Worm (Caenorhabditis elegans): ENCODE measurements around the gene taf-13.

taf-13 gene

DNA sequence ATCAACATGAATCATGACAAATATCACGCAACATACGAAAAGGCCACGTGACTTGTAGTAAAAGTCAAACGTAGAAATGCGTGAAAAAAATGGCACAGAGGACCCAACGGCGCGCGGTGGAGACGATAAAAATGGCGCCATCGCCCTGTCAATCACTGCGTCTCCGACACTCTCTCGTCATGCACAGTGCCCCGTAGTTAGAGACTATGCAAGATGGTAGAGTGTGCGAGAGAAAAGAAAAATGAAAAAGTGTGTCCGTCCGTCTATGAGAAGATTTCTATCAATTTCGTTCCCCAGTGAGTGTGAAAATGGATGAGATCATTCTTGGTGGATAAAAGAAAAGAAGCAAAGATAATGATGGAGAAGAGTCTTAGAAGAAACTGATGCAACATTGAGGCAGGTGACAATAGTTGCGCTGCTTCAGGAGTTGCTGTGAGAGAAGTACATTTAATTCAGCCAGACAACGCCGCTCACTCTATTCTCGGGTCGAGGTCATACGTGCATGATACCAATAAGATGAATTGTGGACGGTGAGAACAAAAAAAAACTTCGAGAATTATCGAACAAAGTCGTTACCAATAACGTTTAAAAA, 49.8 kb downstream of the taf-13 start (continued):
- TF ChIP-seq hlh-17 (GFP tag; optimal IDR thresholded peaks at IDR 0.05; ENCODE audit: borderline replicate concordance) (no peak), elt-2 (tag; optimal IDR thresholded peaks at IDR 0.05) (peak; percentile 61), lin-14 (GFP tag; optimal IDR thresholded peaks at IDR 0.05) (peak; percentile 89), lsy-2 (tag; optimal IDR thresholded peaks at IDR 0.05) (peak; percentile 44 to 68), dpl-1 (GFP tag; optimal IDR thresholded peaks at IDR 0.05) (peak; percentile 16 to 47 (median 18)), lin-15B (tag; optimal IDR thresholded peaks at IDR 0.05) (no peak), Y116A8C.19 (tag; optimal IDR thresholded peaks at IDR 0.05; ENCODE audit: borderline replicate concordance) (no peak), ceh-90 (tag; optimal IDR thresholded peaks at IDR 0.05) (no peak), snpc-4 (tag; optimal IDR thresholded peaks at IDR 0.05) (peak; percentile 25), unc-30 (tag; optimal IDR thresholded peaks at IDR 0.05) (no peak), nhr-237 (tag; optimal IDR thresholded peaks at IDR 0.05) (no peak), C16A3.4 (tag; optimal IDR thresholded peaks at IDR 0.05) (peak; percentile 10), lin-13 (GFP tag; optimal IDR thresholded peaks at IDR 0.05) (peak; percentile 45), unc-130 (tag; optimal IDR thresholded peaks at IDR 0.05) (peak; percentile 65), hlh-4 (tag; optimal IDR thresholded peaks at IDR 0.05) (no peak), lin-35 (GFP tag; optimal IDR thresholded peaks at IDR 0.05) (peak; percentile 25 to 73), mdl-1 (tag; optimal IDR thresholded peaks at IDR 0.05) (peak in 1 of 2 experiments; percentile 61), pag-3 (tag; optimal IDR thresholded peaks at IDR 0.05; ENCODE audit: borderline replicate concordance, insufficient read depth) (no peak), fkh-10 (GFP tag; optimal IDR thresholded peaks at IDR 0.05) (no peak), fkh-4 (tag; optimal IDR thresholded peaks at IDR 0.05; ENCODE audit: borderline replicate concordance) (peak; percentile 47), elt-3 (tag; optimal IDR thresholded peaks at IDR 0.05) (peak in 2 of 6 experiments; percentile 37 to 61), ets-5 (GFP tag; IDR thresholded peaks at IDR 0.05) (no peak), fkh-8 (tag; optimal IDR thresholded peaks at IDR 0.05) (no peak), ceh-8 (GFP tag; optimal IDR thresholded peaks at IDR 0.05) (no peak), egl-27 (tag; optimal IDR thresholded peaks at IDR 0.05) (peak in 1 of 2 experiments; percentile 60), ceh-82 (tag; optimal IDR thresholded peaks at IDR 0.05) (peak in 1 of 3 experiments; percentile 17), nhr-20 (tag; optimal IDR thresholded peaks at IDR 0.05) (peak; percentile 80), snu-23 (GFP tag; optimal IDR thresholded peaks at IDR 0.05) (peak; percentile 80), ama-1 (optimal IDR thresholded peaks at IDR 0.05) (peak; percentile 64), mab-9 (GFP tag; IDR thresholded peaks at IDR 0.05) (no peak)
